Worm (Caenorhabditis elegans): ENCODE measurements around the gene M03F4.4.

DNA sequence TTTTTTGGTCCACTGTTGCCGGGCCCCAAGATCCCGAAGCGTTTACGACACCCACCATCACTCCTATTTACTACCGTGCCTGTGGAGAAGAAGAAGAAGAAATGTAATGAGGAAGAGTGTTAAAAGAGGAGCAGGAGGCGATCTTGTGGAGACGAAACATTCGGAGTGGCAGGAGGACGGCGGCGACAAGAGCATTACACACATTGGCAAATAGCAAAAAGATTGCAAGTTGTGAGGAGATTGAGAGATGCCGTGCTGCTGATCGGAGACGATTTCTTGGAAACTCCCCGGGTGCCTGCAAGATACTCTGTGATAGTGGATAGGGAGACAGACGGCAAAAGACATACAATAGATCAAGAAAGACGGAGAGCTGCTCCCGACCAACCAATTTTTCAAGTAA, at the start of gene M03F4.4:
- no peak for TF ChIP-seq unc-86 (tag; optimal IDR thresholded peaks at IDR 0.05)
- TF ChIP-seq pat-9 (tag; optimal IDR thresholded peaks at IDR 0.05), result peak; percentile 59
- no peak for TF ChIP-seq ama-1 (optimal IDR thresholded peaks at IDR 0.05)
- TF ChIP-seq lim-6 (tag; optimal IDR thresholded peaks at IDR 0.05), result no peak
- TF ChIP-seq tbx-7 (tag; optimal IDR thresholded peaks at IDR 0.05), result no peak
- TF ChIP-seq hlh-6 (tag; optimal IDR thresholded peaks at IDR 0.05), result peak; percentile 10
- TF ChIP-seq nhr-232 (tag; optimal IDR thresholded peaks at IDR 0.05), result no peak
- no peak for TF ChIP-seq pha-4 (tag; optimal IDR thresholded peaks at IDR 0.05)
- TF ChIP-seq K09A11.1 (tag; optimal IDR thresholded peaks at IDR 0.05; ENCODE audit: insufficient read depth), result no peak
- TF ChIP-seq tbx-2 (tag; optimal IDR thresholded peaks at IDR 0.05), result peak; percentile 53
- no peak for TF ChIP-seq C38D4.7 (GFP tag; optimal IDR thresholded peaks at IDR 0.05)
- no peak for TF ChIP-seq Y22D7AL.16 (tag; optimal IDR thresholded peaks at IDR 0.05)
